Worm (Caenorhabditis elegans) whole organism, mixed stage, embryonic: ENCODE measurements around the gene F36D4.6.
"Not testable (repeated sequence)": the region's sequence is repeated elsewhere in the genome, so short reads cannot be mapped to it uniquely, and the experiment has no call there.

ENCODE experiments used
- M03D4.4 ChIP-seq: sonication (generic microtip); optimal IDR thresholded peaks from 2 replicates; lab custom pipeline; 2017; ENCODE audit warnings: mild to moderate bottlenecking, missing genetic modification characterization, missing compliant biosample characterization
- bed-3 ChIP-seq: fragments of 200-800 bp; sonication (Bioruptor generic); optimal IDR thresholded peaks from 3 replicates; lab custom pipeline; 2018; ENCODE audit warnings: mild to moderate bottlenecking, missing genetic modification characterization, moderate library complexity, missing compliant biosample characterization
- blmp-1 ChIP-seq: fragments of 150-350 bp; optimal IDR thresholded peaks from 2 replicates; lab custom pipeline; 2014; ENCODE audit warnings: missing biosample characterization, missing genetic modification characterization
- ceh-39 ChIP-seq: fragments of 150-350 bp; optimal IDR thresholded peaks from 2 replicates; lab custom pipeline; 2014; ENCODE audit warnings: missing biosample characterization, missing genetic modification characterization
- ceh-43 ChIP-seq: fragments of 200-800 bp; sonication (Bioruptor generic); optimal IDR thresholded peaks from 2 replicates; lab custom pipeline; 2018; ENCODE audit warnings: mild to moderate bottlenecking, missing genetic modification characterization, moderate library complexity, missing compliant biosample characterization
- ceh-83 ChIP-seq: fragments of 200-800 bp; sonication (Bioruptor generic); optimal IDR thresholded peaks from 2 replicates; lab custom pipeline; 2018; ENCODE audit warnings: mild to moderate bottlenecking, missing genetic modification characterization, missing compliant biosample characterization
- cnd-1 ChIP-seq: fragments of 200-800 bp; sonication (Bioruptor generic); optimal IDR thresholded peaks from 2 replicates; lab custom pipeline; 2018; ENCODE audit warnings: mild to moderate bottlenecking, missing genetic modification characterization, missing compliant biosample characterization
- drap-1 ChIP-seq: fragments of 200-800 bp; sonication (Bioruptor generic); optimal IDR thresholded peaks from 3 replicates; lab custom pipeline; 2018; ENCODE audit warnings: mild to moderate bottlenecking, missing genetic modification characterization, missing compliant biosample characterization
- elt-3 ChIP-seq: fragments of 150-350 bp; optimal IDR thresholded peaks from 2 replicates; lab custom pipeline; 2014; ENCODE audit warnings: missing biosample characterization, missing genetic modification characterization
- flh-1 ChIP-seq: fragments of 200-800 bp; sonication (Bioruptor generic); optimal IDR thresholded peaks from 2 replicates; lab custom pipeline; 2018; ENCODE audit warnings: mild to moderate bottlenecking, missing genetic modification characterization, moderate library complexity, missing compliant biosample characterization
- ham-2 ChIP-seq: fragments of 200-800 bp; sonication (Bioruptor generic); optimal IDR thresholded peaks from 2 replicates; lab custom pipeline; 2018; ENCODE audit warnings: mild to moderate bottlenecking, missing genetic modification characterization, missing compliant biosample characterization
- hlh-1 ChIP-seq: fragments of 150-350 bp; optimal IDR thresholded peaks from 2 replicates; lab custom pipeline; 2014; ENCODE audit warnings: missing biosample characterization, missing genetic modification reagents, missing genetic modification characterization
- lin-13 ChIP-seq: fragments of 150-350 bp; optimal IDR thresholded peaks from 2 replicates; lab custom pipeline; 2014; ENCODE audit warnings: missing biosample characterization, missing genetic modification characterization
- lin-32 ChIP-seq: fragments of 200-800 bp; sonication (Bioruptor generic); optimal IDR thresholded peaks from 2 replicates; lab custom pipeline; 2018; ENCODE audit warnings: mild to moderate bottlenecking, missing genetic modification characterization, missing compliant biosample characterization
- lsy-2 ChIP-seq: fragments of 150-350 bp; optimal IDR thresholded peaks from 2 replicates; lab custom pipeline; 2014; ENCODE audit warnings: missing biosample characterization, missing genetic modification characterization
- mep-1 ChIP-seq: fragments of 150-350 bp; optimal IDR thresholded peaks from 2 replicates; lab custom pipeline; 2017; ENCODE audit warnings: missing biosample characterization, missing genetic modification reagents, missing genetic modification characterization, inconsistent platforms
- mls-2 ChIP-seq: sonication (generic microtip); optimal IDR thresholded peaks from 2 replicates; lab custom pipeline; 2016; ENCODE audit warnings: mild to moderate bottlenecking, missing genetic modification characterization, moderate library complexity, missing compliant biosample characterization
- nhr-12 ChIP-seq: fragments of 150-350 bp; optimal IDR thresholded peaks from 2 replicates; lab custom pipeline; 2014; ENCODE audit warnings: missing biosample characterization, missing genetic modification characterization
- nhr-2 ChIP-seq: fragments of 150-350 bp; optimal IDR thresholded peaks from 2 replicates; lab custom pipeline; 2014; ENCODE audit warnings: missing biosample characterization, missing genetic modification characterization
- nhr-237 ChIP-seq: fragments of 150-350 bp; optimal IDR thresholded peaks from 2 replicates; lab custom pipeline; 2014; ENCODE audit warnings: missing biosample characterization, missing genetic modification characterization
- nhr-28 ChIP-seq: fragments of 150-350 bp; optimal IDR thresholded peaks from 2 replicates; lab custom pipeline; 2014; ENCODE audit warnings: missing biosample characterization, missing genetic modification characterization
- nhr-76 ChIP-seq: sonication (generic microtip); optimal IDR thresholded peaks from 2 replicates; lab custom pipeline; 2017; ENCODE audit warnings: missing biosample characterization, missing genetic modification characterization
- pha-4 ChIP-seq: fragments of 150-350 bp; optimal IDR thresholded peaks from 2 replicates; lab custom pipeline; 2018; ENCODE audit warnings: missing biosample characterization, missing genetic modification reagents, missing genetic modification characterization
- snpc-4 ChIP-seq: fragments of 150-350 bp; optimal IDR thresholded peaks from 2 replicates; lab custom pipeline; 2014; ENCODE audit warnings: missing biosample characterization, missing genetic modification characterization
- sptf-1 ChIP-seq: sonication (generic microtip); optimal IDR thresholded peaks from 2 replicates; lab custom pipeline; 2017; ENCODE audit warnings: mild to moderate bottlenecking, missing genetic modification characterization, moderate library complexity, missing compliant biosample characterization
- tbx-8 ChIP-seq: fragments of 200-800 bp; sonication (Bioruptor generic); optimal IDR thresholded peaks from 2 replicates; lab custom pipeline; 2018; ENCODE audit warnings: mild to moderate bottlenecking, missing genetic modification characterization, moderate library complexity, missing compliant biosample characterization
- unc-120 ChIP-seq: sonication (generic microtip); optimal IDR thresholded peaks from 2 replicates; lab custom pipeline; 2017; ENCODE audit warnings: missing genetic modification characterization, missing compliant biosample characterization; ENCODE audit not compliant: poor library complexity, severe bottlenecking
- unc-39 ChIP-seq: fragments of 150-350 bp; optimal IDR thresholded peaks from 2 replicates; lab custom pipeline; 2014; ENCODE audit warnings: missing biosample characterization, missing genetic modification characterization
- unc-62 ChIP-seq: fragments of 150-350 bp; optimal IDR thresholded peaks from 2 replicates; lab custom pipeline; 2014; ENCODE audit warnings: missing biosample characterization, missing genetic modification reagents, missing genetic modification characterization

Gene F36D4.6

ce11 chrV:9384949-9385348, 42.0 kb downstream of the F36D4.6 start:
- TF ChIP-seq nhr-237 (no peak), cnd-1 (tag; lab: Kevin White, UChicago) (no peak), snpc-4 (tag; lab: Kevin White, UChicago) (no peak), lsy-2 (tag; lab: Kevin White, UChicago) (no peak), mls-2 (tag; lab: Kevin White, UChicago) (no peak), nhr-12 (tag; lab: Kevin White, UChicago) (no peak), ham-2 (GFP tag; lab: Kevin White, UChicago) (no peak), unc-62 (GFP tag; lab: Kevin White, UChicago) (no peak), nhr-2 (tag; lab: Kevin White, UChicago) (no peak), bed-3 (no peak), blmp-1 (tag; lab: Kevin White, UChicago) (no peak), M03D4.4 (tag; lab: Kevin White, UChicago) (no peak), hlh-1 (no peak)

ce11 chrV:9384359-9384758, 42.6 kb downstream of the F36D4.6 start:
- no peak for TF ChIP-seq nhr-76 (tag; lab: Kevin White, UChicago)
- no peak for TF ChIP-seq ceh-43 (GFP tag; lab: Kevin White, UChicago)
- no peak for TF ChIP-seq lin-32
- TF ChIP-seq drap-1 (GFP tag; lab: Kevin White, UChicago), result no peak
- TF ChIP-seq blmp-1 (tag; lab: Kevin White, UChicago), result no peak
- no peak for TF ChIP-seq nhr-2 (tag; lab: Kevin White, UChicago)
- no peak for TF ChIP-seq unc-39
- TF ChIP-seq, all 35 proteins: peak for 0

ce11 chrV:9382538-9383328, 44.2 kb downstream of the F36D4.6 start:
- no peak for TF ChIP-seq lin-13 (tag; lab: Kevin White, UChicago)
- TF ChIP-seq snpc-4 (tag; lab: Kevin White, UChicago), result no peak
- TF ChIP-seq lsy-2 (tag; lab: Kevin White, UChicago), result no peak
- no peak for TF ChIP-seq mep-1 (tag; lab: Kevin White, UChicago)
- no peak for TF ChIP-seq sptf-1 (tag; lab: Kevin White, UChicago)
- no peak for TF ChIP-seq elt-3 (tag; lab: Kevin White, UChicago)
- TF ChIP-seq lin-32, result no peak
- no peak for TF ChIP-seq bed-3
- TF ChIP-seq nhr-28 (tag; lab: Kevin White, UChicago), result no peak

ce11 chrV:9381846-9382363, 45.1 kb downstream of the F36D4.6 start, which contains the start of gene E02C12.12:
E02C12.12 (minus strand) TSS chrV:9382313.
- TF ChIP-seq mls-2 (tag; lab: Kevin White, UChicago), result no peak
- peak; percentile 51 for TF ChIP-seq nhr-2 (tag; lab: Kevin White, UChicago)

ce11 chrV:9379808-9380207, 47.2 kb downstream of the F36D4.6 start, which contains the start of gene E02C12.11:
E02C12.11 (minus strand) TSS chrV:9379908.
- not testable (repeated sequence) for TF ChIP-seq cnd-1 (tag; lab: Kevin White, UChicago); tbx-8; flh-1
- TF ChIP-seq, all 35 proteins: peak for 0; not testable (repeated sequence) for 35

ce11 chrV:9378335-9378734, 48.6 kb downstream of the F36D4.6 start, which contains the start of gene E02C12.10:
E02C12.10 (minus strand) TSS chrV:9378409.
- TF ChIP-seq nhr-76 (tag; lab: Kevin White, UChicago) (no peak), hlh-1 (no peak), flh-1 (no peak), ceh-39 (no peak), unc-120 (no peak), pha-4 (tag; lab: Kevin White, UChicago) (no peak), cnd-1 (tag; lab: Kevin White, UChicago) (no peak), sptf-1 (tag; lab: Kevin White, UChicago) (no peak), lsy-2 (tag; lab: Kevin White, UChicago) (no peak), ceh-83 (no peak), M03D4.4 (tag; lab: Kevin White, UChicago) (no peak)
